Worm (Caenorhabditis elegans) whole organism, mixed stage, embryonic: Measurements from ENCODE around the gene srbc-7.

Experiments
- nhr-12 ChIP-seq: fragments of 150-350 bp; optimal IDR thresholded peaks from 2 replicates; lab custom pipeline; 2014; ENCODE audit warnings: missing biosample characterization, missing genetic modification characterization
- nhr-237 ChIP-seq: fragments of 150-350 bp; optimal IDR thresholded peaks from 2 replicates; lab custom pipeline; 2014; ENCODE audit warnings: missing biosample characterization, missing genetic modification characterization
- tbx-8 ChIP-seq: fragments of 200-800 bp; sonication (Bioruptor generic); optimal IDR thresholded peaks from 2 replicates; lab custom pipeline; 2018; ENCODE audit warnings: mild to moderate bottlenecking, missing genetic modification characterization, moderate library complexity, missing compliant biosample characterization
- unc-39 ChIP-seq: fragments of 150-350 bp; optimal IDR thresholded peaks from 2 replicates; lab custom pipeline; 2014; ENCODE audit warnings: missing biosample characterization, missing genetic modification characterization

- no peak for TF ChIP-seq unc-39 (tag; lab: Kevin White, UChicago)
- no peak for TF ChIP-seq nhr-237 (tag; lab: Kevin White, UChicago)
- no peak for TF ChIP-seq tbx-8 (GFP tag; lab: Kevin White, UChicago)
- TF ChIP-seq nhr-12 (tag; lab: Kevin White, UChicago), result no peak
Observed at ce11 chrV:7490340-7490739, 2.9 kb upstream of the srbc-7 start, which contains the start of gene srbc-9.
